Fruit fly (Drosophila melanogaster) whole organism, pupa: ENCODE data around the gene CG17633.

Experiments used
- CG10348 ChIP-seq: fragments of 200-800 bp; sonication (Bioruptor generic); IDR thresholded peaks from 2 replicates; pipeline ENCODE4 v1.3.6; 2022; ENCODE audit warnings: missing biosample characterization, missing genetic modification characterization
- CG12605 ChIP-seq: fragments of 200-800 bp; sonication (Bioruptor generic); IDR thresholded peaks from 2 replicates; pipeline ENCODE4 v1.3.6; 2022; ENCODE audit warnings: missing biosample characterization, missing genetic modification characterization
- CG13204 ChIP-seq: fragments of 200-800 bp; sonication (Bioruptor generic); optimal IDR thresholded peaks from 2 replicates; lab custom pipeline; 2018; ENCODE audit warnings: missing biosample characterization, mild to moderate bottlenecking, missing genetic modification characterization, moderate library complexity
- CG14655 ChIP-seq: fragments of 200-800 bp; sonication (Bioruptor generic); optimal IDR thresholded peaks from 3 replicates; lab custom pipeline; 2017; ENCODE audit warnings: mild to moderate bottlenecking, missing biosample characterization, missing genetic modification reagents, missing genetic modification characterization
- CG15710 ChIP-seq: fragments of 200-800 bp; sonication (Bioruptor generic); optimal IDR thresholded peaks from 2 replicates; lab custom pipeline; 2018; ENCODE audit warnings: missing biosample characterization, mild to moderate bottlenecking, missing genetic modification characterization, moderate library complexity
- CG17806 ChIP-seq: fragments of 200-800 bp; sonication (Bioruptor generic); optimal IDR thresholded peaks from 2 replicates; lab custom pipeline; 2018; ENCODE audit warnings: missing biosample characterization, mild to moderate bottlenecking, missing genetic modification characterization, moderate library complexity
- CG32121 ChIP-seq: fragments of 200-800 bp; sonication (Bioruptor generic); IDR thresholded peaks from 2 replicates; pipeline ENCODE4 v1.3.6; 2022; ENCODE audit warnings: missing biosample characterization, missing genetic modification characterization
- CG34367 ChIP-seq: fragments of 200-800 bp; sonication (Bioruptor generic); optimal IDR thresholded peaks from 2 replicates; lab custom pipeline; 2018; ENCODE audit warnings: missing biosample characterization, mild to moderate bottlenecking, missing genetic modification characterization
- CG4496 ChIP-seq: fragments of 200-800 bp; sonication (Bioruptor generic); IDR thresholded peaks from 3 replicates; pipeline ENCODE4 v1.3.6; 2022; ENCODE audit warnings: missing biosample characterization, missing genetic modification characterization
- CG8159 ChIP-seq: fragments of 200-800 bp; sonication (Bioruptor generic); optimal IDR thresholded peaks from 3 replicates; lab custom pipeline; 2018; ENCODE audit warnings: missing biosample characterization, mild to moderate bottlenecking, missing genetic modification characterization, moderate library complexity
- CG8301 ChIP-seq: fragments of 200-800 bp; sonication (Bioruptor generic); optimal IDR thresholded peaks from 2 replicates; lab custom pipeline; 2018; ENCODE audit warnings: missing biosample characterization, mild to moderate bottlenecking, missing genetic modification characterization
- CG9948 ChIP-seq: fragments of 200-800 bp; sonication (Bioruptor generic); optimal IDR thresholded peaks from 2 replicates; lab custom pipeline; 2018; ENCODE audit warnings: missing biosample characterization, mild to moderate bottlenecking, missing genetic modification characterization, moderate library complexity
- D1 ChIP-seq: fragments of 200-800 bp; sonication (Bioruptor generic); optimal IDR thresholded peaks from 2 replicates; lab custom pipeline; 2018; ENCODE audit warnings: missing biosample characterization, mild to moderate bottlenecking, missing genetic modification characterization, moderate library complexity
- EcR ChIP-seq: fragments of 200-800 bp; sonication (Bioruptor generic); optimal IDR thresholded peaks from 3 replicates; lab custom pipeline; 2019; ENCODE audit warnings: missing biosample characterization, missing genetic modification characterization, mild to moderate bottlenecking, moderate library complexity, missing genetic modification reagents
- Ets98B ChIP-seq: fragments of 200-800 bp; sonication (Bioruptor generic); IDR thresholded peaks from 2 replicates; pipeline ENCODE4 v1.3.6; 2022; ENCODE audit warnings: missing biosample characterization, missing genetic modification characterization
- Pif1A ChIP-seq: fragments of 200-800 bp; sonication (Bioruptor generic); optimal IDR thresholded peaks from 3 replicates; lab custom pipeline; 2016; ENCODE audit warnings: missing biosample characterization, missing genetic modification characterization
- Pif1B ChIP-seq: fragments of 200-800 bp; sonication (Bioruptor generic); optimal IDR thresholded peaks from 3 replicates; lab custom pipeline; 2016; ENCODE audit warnings: missing biosample characterization, missing genetic modification characterization
- Snoo ChIP-seq: fragments of 200-800 bp; sonication (Bioruptor generic); optimal IDR thresholded peaks from 3 replicates; lab custom pipeline; 2017; ENCODE audit warnings: missing biosample characterization, mild to moderate bottlenecking, missing genetic modification characterization, inconsistent platforms
- fd96Ca ChIP-seq: fragments of 200-800 bp; sonication (Bioruptor generic); IDR thresholded peaks from 3 replicates; pipeline ENCODE4 v1.3.6; 2022; ENCODE audit warnings: missing biosample characterization, missing genetic modification characterization
- gl ChIP-seq: fragments of 200-800 bp; sonication (Bioruptor generic); optimal IDR thresholded peaks from 2 replicates; lab custom pipeline; 2018; ENCODE audit warnings: missing biosample characterization, mild to moderate bottlenecking, missing genetic modification characterization
- rn ChIP-seq: fragments of 200-800 bp; sonication (Bioruptor generic); IDR thresholded peaks from 2 replicates; pipeline ENCODE4 v1.3.6; 2022; ENCODE audit warnings: missing biosample characterization, missing genetic modification characterization

The CG17633 gene

dm6 chr2L:9737360-9737759 lies 31.5 kb upstream of the CG17633 start:
- TF ChIP-seq rn (GFP tag; lab: Robert Waterston, UW) (no peak), CG8301 (tag; lab: Kevin White, UChicago) (no peak), Pif1A (no peak), CG10348 (GFP tag; lab: Robert Waterston, UW) (no peak), CG4496 (GFP tag; lab: Robert Waterston, UW) (no peak), CG14655 (GFP tag; lab: Kevin White, UChicago) (no peak), Ets98B (no peak), D1 (tag; lab: Kevin White, UChicago) (no peak), EcR (no peak), CG12605 (GFP tag; lab: Robert Waterston, UW) (no peak), CG17806 (tag; lab: Kevin White, UChicago) (no peak), CG9948 (tag; lab: Kevin White, UChicago) (no peak), CG13204 (no peak)

dm6 chr2L:9737803-9738202 lies 31.1 kb upstream of the CG17633 start:
- TF ChIP-seq CG4496 (GFP tag; lab: Robert Waterston, UW) (peak; percentile 44; the same call in 1 of the 3 replicates), Snoo (tag; lab: Kevin White, UChicago) (no peak), CG12605 (GFP tag; lab: Robert Waterston, UW) (no peak), Pif1B (no peak), CG13204 (no peak), CG14655 (GFP tag; lab: Kevin White, UChicago) (peak; percentile 59), fd96Ca (GFP tag; lab: Robert Waterston, UW) (peak; percentile 59; the same call in 2 of the 3 replicates), CG15710 (tag; lab: Kevin White, UChicago) (peak; percentile 42), EcR (no peak), rn (GFP tag; lab: Robert Waterston, UW) (no peak; the same call in 1 of the 2 replicates), CG8159 (tag; lab: Kevin White, UChicago) (peak; percentile 61), CG34367 (no peak), Pif1A (no peak), CG9948 (tag; lab: Kevin White, UChicago) (peak; percentile 37), D1 (tag; lab: Kevin White, UChicago) (no peak), CG17806 (tag; lab: Kevin White, UChicago) (peak; percentile 47), gl (tag; lab: Kevin White, UChicago) (no peak), Ets98B (no peak), CG32121 (GFP tag; lab: Robert Waterston, UW) (peak; percentile 17; the same call in 1 of the 2 replicates), CG10348 (GFP tag; lab: Robert Waterston, UW) (no peak), CG8301 (tag; lab: Kevin White, UChicago) (peak; percentile 49)
- TF ChIP-seq, all 21 proteins: peak for 9

dm6 chr2L:9739685-9740084 lies 29.2 kb upstream of the CG17633 start:
- TF ChIP-seq CG9948 (tag; lab: Kevin White, UChicago) (no peak), rn (GFP tag; lab: Robert Waterston, UW) (no peak), CG10348 (GFP tag; lab: Robert Waterston, UW) (no peak), CG12605 (GFP tag; lab: Robert Waterston, UW) (no peak), gl (tag; lab: Kevin White, UChicago) (no peak), Pif1A (no peak), Ets98B (no peak), CG14655 (GFP tag; lab: Kevin White, UChicago) (no peak), Snoo (tag; lab: Kevin White, UChicago) (no peak), CG13204 (no peak), CG34367 (no peak), D1 (tag; lab: Kevin White, UChicago) (no peak)

DNA sequence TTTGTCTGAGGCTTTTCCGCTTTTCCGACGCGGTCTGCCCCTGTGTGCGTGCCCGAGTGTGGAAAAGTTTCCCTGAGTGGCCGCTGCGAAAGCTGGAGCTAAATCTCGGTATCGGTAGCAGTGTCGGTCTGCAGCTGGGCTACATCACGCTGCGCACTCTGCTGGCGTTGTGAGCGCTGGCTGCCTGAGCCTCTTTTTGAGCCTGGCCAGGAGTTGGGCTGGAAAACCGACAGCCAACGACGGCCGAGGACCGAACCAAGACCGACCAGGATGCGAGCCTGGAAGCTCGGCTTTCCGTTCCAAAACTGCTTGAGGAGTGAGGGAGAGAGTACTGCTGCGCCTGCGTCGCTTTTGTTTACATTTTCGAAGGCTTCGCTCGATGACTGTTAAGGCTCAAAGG lies 25.0 kb upstream of the CG17633 start:
- no peak for TF ChIP-seq CG12605 (GFP tag; lab: Robert Waterston, UW)
- TF ChIP-seq CG13204 = no peak
- no peak for TF ChIP-seq D1 (tag; lab: Kevin White, UChicago)
- no peak for TF ChIP-seq CG15710 (tag; lab: Kevin White, UChicago)
- TF ChIP-seq CG9948 (tag; lab: Kevin White, UChicago) = no peak
- no peak for TF ChIP-seq gl (tag; lab: Kevin White, UChicago)
- TF ChIP-seq, all 21 proteins: peak for 0

DNA sequence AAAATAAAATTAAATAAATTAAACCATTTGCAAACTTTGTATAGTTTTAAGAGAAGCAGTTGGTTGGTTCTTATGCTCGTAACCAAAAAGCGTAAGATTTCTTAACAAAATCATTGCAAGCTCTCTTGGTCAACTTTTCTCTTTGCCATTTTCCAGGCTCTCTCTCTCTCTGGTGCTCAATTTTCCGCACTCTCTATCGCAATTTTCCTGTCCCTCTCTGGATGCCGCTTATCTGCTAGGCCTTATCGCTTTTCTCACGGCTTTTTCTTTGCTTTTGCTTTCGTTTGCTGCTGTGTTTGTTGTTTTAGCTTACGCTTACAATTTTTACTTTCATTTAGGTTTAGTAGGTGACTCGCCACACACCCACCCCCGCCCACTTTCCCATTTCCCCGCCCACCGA lies 24.2 kb upstream of the CG17633 start:
- TF ChIP-seq fd96Ca (GFP tag; lab: Robert Waterston, UW) = 0 out of 3 replicates have a peak, but pooled peaks have one; percentile 23
- no peak for TF ChIP-seq CG4496 (GFP tag; lab: Robert Waterston, UW)
- no peak for TF ChIP-seq Pif1A
- TF ChIP-seq CG9948 (tag; lab: Kevin White, UChicago) = no peak
- TF ChIP-seq rn (GFP tag; lab: Robert Waterston, UW) = no peak
- TF ChIP-seq CG8301 (tag; lab: Kevin White, UChicago) = peak; percentile 12
- no peak for TF ChIP-seq CG13204
- no peak for TF ChIP-seq CG34367
- no peak for TF ChIP-seq gl (tag; lab: Kevin White, UChicago)
- no peak for TF ChIP-seq CG10348 (GFP tag; lab: Robert Waterston, UW)
- peak; percentile 43 for TF ChIP-seq CG14655 (GFP tag; lab: Kevin White, UChicago)
- TF ChIP-seq CG15710 (tag; lab: Kevin White, UChicago) = no peak
- TF ChIP-seq EcR = no peak
